Fruit fly (Drosophila melanogaster) whole organism, adult: ENCODE results near the gene CycT.

ENCODE experiments used
- CG11617 ChIP-seq: fragments of 200-800 bp; sonication (Bioruptor generic); optimal IDR thresholded peaks from 2 replicates; lab custom pipeline; 2017; ENCODE audit warnings: mild to moderate bottlenecking, missing biosample characterization, missing genetic modification reagents, missing genetic modification characterization
- CG14711 ChIP-seq: fragments of 200-800 bp; sonication (Bioruptor generic); optimal IDR thresholded peaks from 2 replicates; lab custom pipeline; 2018; ENCODE audit warnings: missing biosample characterization, mild to moderate bottlenecking, missing genetic modification characterization, moderate library complexity
- CG1620 ChIP-seq: fragments of 200-800 bp; sonication (Bioruptor generic); optimal IDR thresholded peaks from 2 replicates; lab custom pipeline; 2016; ENCODE audit warnings: missing biosample characterization, missing genetic modification characterization
- CG33017 ChIP-seq: fragments of 200-800 bp; sonication (Bioruptor generic); optimal IDR thresholded peaks from 2 replicates; lab custom pipeline; 2018; ENCODE audit warnings: missing biosample characterization, mild to moderate bottlenecking, missing genetic modification characterization, moderate library complexity
- CG5204 ChIP-seq: fragments of 200-800 bp; sonication (Bioruptor generic); optimal IDR thresholded peaks from 2 replicates; lab custom pipeline; 2016; ENCODE audit warnings: missing biosample characterization, missing genetic modification characterization
- Crg-1 ChIP-seq: fragments of 200-800 bp; sonication (Bioruptor generic); optimal IDR thresholded peaks from 2 replicates; lab custom pipeline; 2016; ENCODE audit warnings: missing biosample characterization, missing genetic modification characterization
- Hr96 ChIP-seq: fragments of 200-800 bp; sonication (Bioruptor generic); optimal IDR thresholded peaks from 2 replicates; lab custom pipeline; 2016; ENCODE audit warnings: missing biosample characterization, missing genetic modification characterization
- Mnt ChIP-seq: fragments of 200-800 bp; sonication (Bioruptor generic); optimal IDR thresholded peaks from 2 replicates; lab custom pipeline; 2016; ENCODE audit warnings: missing biosample characterization, mild to moderate bottlenecking, missing genetic modification characterization
- cic ChIP-seq: fragments of 200-800 bp; sonication (Bioruptor generic); optimal IDR thresholded peaks from 2 replicates; lab custom pipeline; 2017; ENCODE audit warnings: missing biosample characterization, mild to moderate bottlenecking, missing genetic modification characterization, moderate library complexity
- cnc ChIP-seq, 2 experiments: fragments of >200 bp; optimal IDR thresholded peaks; 2 replicates each; lab custom pipeline; 2017
- kay ChIP-seq: fragments of 200-800 bp; sonication (Bioruptor generic); peaks from one replicate; lab custom pipeline; 2016; ENCODE audit warnings: missing biosample characterization, missing genetic modification characterization, borderline replicate concordance
- pad ChIP-seq: fragments of 200-800 bp; sonication (Bioruptor generic); optimal IDR thresholded peaks from 3 replicates; lab custom pipeline; 2017; ENCODE audit warnings: missing biosample characterization, missing genetic modification characterization, mild to moderate bottlenecking, moderate library complexity, missing genetic modification reagents
- tj ChIP-seq: fragments of 200-800 bp; sonication (Bioruptor generic); optimal IDR thresholded peaks from 3 replicates; lab custom pipeline; 2017; ENCODE audit warnings: missing biosample characterization, mild to moderate bottlenecking, missing genetic modification characterization, moderate library complexity
- toe ChIP-seq: fragments of 200-800 bp; sonication (Bioruptor generic); optimal IDR thresholded peaks from 2 replicates; lab custom pipeline; 2016; ENCODE audit warnings: missing biosample characterization, missing genetic modification characterization

DNA sequence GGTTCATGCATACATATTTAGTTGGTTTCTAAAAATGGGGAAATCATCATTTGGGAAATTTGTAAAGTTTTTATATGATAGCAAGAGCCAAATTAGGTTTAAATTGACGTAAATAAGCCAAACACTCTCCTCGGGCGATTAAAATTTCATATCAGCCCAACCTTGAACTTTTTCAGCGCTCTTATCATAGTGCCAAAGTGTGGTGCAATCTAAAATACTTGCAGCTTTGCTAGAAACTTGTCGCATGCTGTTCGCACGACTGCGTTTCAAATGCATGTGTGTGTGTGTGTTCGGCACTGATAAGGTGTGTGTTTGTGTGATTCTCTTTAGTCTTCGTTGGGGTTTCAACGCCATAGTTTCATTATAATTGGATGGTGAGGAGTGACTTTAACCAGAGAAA is 50.8 kb downstream of the CycT start:
- TF ChIP-seq cnc (optimal IDR thresholded peaks at IDR 0.05; lab: Kevin White, UChicago) (no peak), Mnt (no peak), CG5204 (no peak), CG11617 (GFP tag; lab: Kevin White, UChicago) (no peak), CG33017 (tag; lab: Kevin White, UChicago) (no peak), cic (GFP tag; lab: Kevin White, UChicago) (no peak), pad (GFP tag; lab: Kevin White, UChicago) (no peak), CG1620 (no peak), tj (GFP tag; lab: Kevin White, UChicago) (no peak), kay (GFP tag; lab: Kevin White, UChicago) (no peak), CG14711 (tag; lab: Kevin White, UChicago) (no peak), Hr96 (GFP tag; lab: Kevin White, UChicago) (no peak), toe (no peak), Crg-1 (no peak)
